Worm (Caenorhabditis elegans): ENCODE data around the gene flp-8.
A peak's percentile ranks its signal among the peaks of the same experiment; 100 is the strongest.

The flp-8 gene

ce11 chrX:14842846-14843369 is 38.3 kb upstream of the flp-8 start:
- TF ChIP-seq ama-1 (optimal IDR thresholded peaks at IDR 0.05): no peak
- TF ChIP-seq peb-1 (tag; optimal IDR thresholded peaks at IDR 0.05): no peak
- TF ChIP-seq sem-4 (tag; optimal IDR thresholded peaks at IDR 0.05): no peak
- no peak for TF ChIP-seq skn-1 (tag; optimal IDR thresholded peaks at IDR 0.05)
- no peak for TF ChIP-seq C34F6.9 (tag; optimal IDR thresholded peaks at IDR 0.05)
- no peak for TF ChIP-seq lin-13 (GFP tag; optimal IDR thresholded peaks at IDR 0.05)
- no peak for TF ChIP-seq nhr-237 (tag; optimal IDR thresholded peaks at IDR 0.05)
- no peak for TF ChIP-seq R02D3.7 (tag; optimal IDR thresholded peaks at IDR 0.05)
- no peak for TF ChIP-seq unc-39 (tag; optimal IDR thresholded peaks at IDR 0.05)
- TF ChIP-seq ztf-4 (tag; optimal IDR thresholded peaks at IDR 0.05): no peak
- no peak for TF ChIP-seq unc-55 (GFP tag; optimal IDR thresholded peaks at IDR 0.05)
- no peak for TF ChIP-seq unc-62 (GFP tag; optimal IDR thresholded peaks at IDR 0.05)
- no peak for TF ChIP-seq crh-2 (tag; optimal IDR thresholded peaks at IDR 0.05)
- no peak for TF ChIP-seq mdl-1 (tag; optimal IDR thresholded peaks at IDR 0.05)
- no peak for TF ChIP-seq snpc-4 (tag; optimal IDR thresholded peaks at IDR 0.05)
- no peak for TF ChIP-seq Y55F3AM.14 (GFP tag; optimal IDR thresholded peaks at IDR 0.05)
- no peak for TF ChIP-seq nhr-129 (tag; optimal IDR thresholded peaks at IDR 0.05)
- TF ChIP-seq elt-3 (tag; optimal IDR thresholded peaks at IDR 0.05): no peak
- TF ChIP-seq mbf-1 (tag; optimal IDR thresholded peaks at IDR 0.05): no peak
- no peak for TF ChIP-seq F13H6.1 (tag; optimal IDR thresholded peaks at IDR 0.05)

DNA sequence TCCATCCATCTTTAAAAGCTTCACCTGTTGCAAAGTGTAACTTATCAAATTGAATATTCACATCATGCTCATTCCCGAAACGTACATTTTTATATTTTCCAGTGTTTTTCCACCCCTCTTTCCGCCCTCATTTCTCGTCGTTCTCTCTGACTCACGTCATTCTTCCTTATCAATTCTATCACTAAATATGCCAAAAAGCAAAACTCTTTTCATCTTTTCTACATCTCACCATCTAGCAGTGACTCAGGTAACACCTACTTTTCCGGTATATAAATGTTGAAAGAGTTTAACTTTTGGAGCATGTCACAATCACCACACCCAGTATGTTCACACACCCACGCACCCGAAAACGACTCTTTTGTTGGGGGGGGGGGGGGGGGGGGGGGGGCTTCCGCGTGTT is 36.7 kb upstream of the flp-8 start:
- TF ChIP-seq fos-1 (tag; optimal IDR thresholded peaks at IDR 0.05) (peak; percentile 81), dmd-4 (tag; optimal IDR thresholded peaks at IDR 0.05) (no peak), sma-9 (GFP tag; optimal IDR thresholded peaks at IDR 0.05) (peak; percentile 14), sma-9 (tag; optimal IDR thresholded peaks at IDR 0.05) (no peak)

- TF ChIP-seq nhr-237 (tag; optimal IDR thresholded peaks at IDR 0.05): no peak
- no peak for TF ChIP-seq fos-1 (tag; optimal IDR thresholded peaks at IDR 0.05)
- no peak for TF ChIP-seq nhr-10 (tag; optimal IDR thresholded peaks at IDR 0.05)
- no peak for TF ChIP-seq sma-9 (GFP tag; optimal IDR thresholded peaks at IDR 0.05)
- no peak for TF ChIP-seq sma-9 (tag; optimal IDR thresholded peaks at IDR 0.05)
- TF ChIP-seq egl-27 (tag; optimal IDR thresholded peaks at IDR 0.05): no peak
- TF ChIP-seq lsy-2 (tag; optimal IDR thresholded peaks at IDR 0.05): no peak
- TF ChIP-seq C34F6.9 (tag; optimal IDR thresholded peaks at IDR 0.05): no peak
- TF ChIP-seq F13H6.1 (tag; optimal IDR thresholded peaks at IDR 0.05): no peak
- TF ChIP-seq zag-1 (tag; optimal IDR thresholded peaks at IDR 0.05): no peak
- TF ChIP-seq gmeb-1 (tag; optimal IDR thresholded peaks at IDR 0.05): no peak
- no peak for TF ChIP-seq aly-2 (tag; optimal IDR thresholded peaks at IDR 0.05)
- no peak for TF ChIP-seq skn-1 (tag; optimal IDR thresholded peaks at IDR 0.05)
These were observed 35.6 kb upstream of the flp-8 start, which contains the start of gene egrh-1 for ce11 chrX:14845637-14846036. egrh-1 (plus strand) TSS chrX:14845937.

- peak; percentile 34 for TF ChIP-seq crh-2 (tag; optimal IDR thresholded peaks at IDR 0.05)
- TF ChIP-seq lsy-2 (tag; optimal IDR thresholded peaks at IDR 0.05): no peak
- TF ChIP-seq fos-1 (tag; optimal IDR thresholded peaks at IDR 0.05): peak; percentile 50
These were observed 32.2 kb upstream of the flp-8 start, which contains the start of gene acd-3 for ce11 chrX:14849054-14849453. acd-3 (plus strand) TSS chrX:14849275.

DNA sequence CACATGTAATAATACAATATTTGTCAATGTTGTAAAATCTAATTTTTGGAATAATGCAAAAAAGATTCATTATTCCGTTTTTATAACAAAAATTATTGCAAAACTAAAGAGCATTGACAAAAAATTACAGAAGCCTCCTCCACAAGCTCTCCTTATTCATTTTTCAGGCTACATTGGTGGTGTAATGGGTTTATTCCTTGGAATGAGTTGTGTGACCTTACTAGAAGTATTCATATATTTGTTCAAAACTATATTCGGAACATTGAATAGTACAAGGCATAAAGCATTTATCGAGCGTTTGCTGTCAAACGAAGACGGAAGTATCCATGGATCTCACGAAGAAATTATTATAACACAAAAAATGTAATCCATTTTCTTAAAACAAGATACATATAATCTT is 29.3 kb upstream of the flp-8 start:
- no peak for TF ChIP-seq C34F6.9 (tag; optimal IDR thresholded peaks at IDR 0.05)

DNA sequence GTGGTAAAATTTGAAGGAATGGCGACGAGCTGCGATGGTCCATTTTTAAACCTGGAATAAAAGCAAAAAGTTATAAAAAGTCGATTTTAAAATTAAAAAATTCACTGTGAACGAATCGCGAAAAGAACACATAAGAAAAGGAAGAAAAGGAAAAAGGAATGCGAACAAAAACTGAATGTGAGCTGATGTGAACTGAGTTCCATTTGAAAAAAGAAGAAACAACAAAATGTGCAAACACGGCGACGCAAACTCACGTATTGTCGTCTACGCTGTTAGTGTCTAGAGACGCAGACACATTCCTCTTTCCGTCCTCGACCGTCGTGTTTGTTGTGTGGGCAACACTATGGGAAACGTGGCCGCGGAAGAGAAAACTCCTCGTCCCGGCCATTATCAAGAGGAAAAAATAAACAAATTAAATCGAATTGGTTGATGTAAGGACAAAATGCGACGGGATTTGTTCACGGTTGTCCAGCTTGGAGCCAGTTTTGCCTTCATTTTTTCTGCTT is 27.5 kb upstream of the flp-8 start, which contains the start of the genes C27C12.1 and C27C12.4:
Gene C27C12.1, minus strand, starts transcription at position 51 of the 506 bp plus-strand sequence.
Gene C27C12.4, plus strand, starts transcription at position 375 of the 506 bp plus-strand sequence.
- TF ChIP-seq mdl-1 (tag; optimal IDR thresholded peaks at IDR 0.05) (peak; percentile 19 to 61), nhr-12 (tag; optimal IDR thresholded peaks at IDR 0.05) (no peak), unc-39 (tag; optimal IDR thresholded peaks at IDR 0.05) (no peak), C34F6.9 (tag; optimal IDR thresholded peaks at IDR 0.05) (peak; percentile 91), ztf-4 (tag; optimal IDR thresholded peaks at IDR 0.05) (peak; percentile 89), unc-62 (GFP tag; optimal IDR thresholded peaks at IDR 0.05) (no peak), nhr-6 (tag; optimal IDR thresholded peaks at IDR 0.05) (peak; percentile 70), lin-39 (tag; optimal IDR thresholded peaks at IDR 0.05) (no peak), ceh-82 (tag; optimal IDR thresholded peaks at IDR 0.05) (peak; percentile 36), R02D3.7 (tag; optimal IDR thresholded peaks at IDR 0.05) (peak; percentile 11), peb-1 (tag; optimal IDR thresholded peaks at IDR 0.05) (no peak), egl-27 (tag; optimal IDR thresholded peaks at IDR 0.05) (peak; percentile 79), nhr-237 (tag; optimal IDR thresholded peaks at IDR 0.05) (no peak), lsy-2 (tag; optimal IDR thresholded peaks at IDR 0.05) (peak; percentile 64 to 89), fos-1 (tag; optimal IDR thresholded peaks at IDR 0.05) (peak; percentile 74), lin-11 (tag; optimal IDR thresholded peaks at IDR 0.05) (peak; percentile 89), sem-4 (tag; optimal IDR thresholded peaks at IDR 0.05) (peak; percentile 83), nhr-10 (tag; optimal IDR thresholded peaks at IDR 0.05) (no peak), blmp-1 (tag; optimal IDR thresholded peaks at IDR 0.05; ENCODE audit: insufficient read depth) (peak; percentile 69), nhr-23 (tag; optimal IDR thresholded peaks at IDR 0.05) (no peak), skn-1 (tag; optimal IDR thresholded peaks at IDR 0.05) (peak; percentile 91), lin-13 (GFP tag; optimal IDR thresholded peaks at IDR 0.05) (peak; percentile 89), elt-1 (tag; optimal IDR thresholded peaks at IDR 0.05) (no peak), mab-5 (tag; optimal IDR thresholded peaks at IDR 0.05) (peak; percentile 82), ZK546.5 (tag; optimal IDR thresholded peaks at IDR 0.05) (no peak), Y55F3AM.14 (GFP tag; optimal IDR thresholded peaks at IDR 0.05) (peak; percentile 44), nhr-11 (tag; optimal IDR thresholded peaks at IDR 0.05) (no peak)

All from whole organism, L2 larva.